Worm (Caenorhabditis elegans) whole organism, L4/young adult: Measurements from ENCODE around the gene K12H4.7.
A peak's percentile ranks its signal among the peaks of the same experiment; 100 is the strongest.

Experiments used
- W03F9.2 ChIP-seq: fragments of 150-350 bp; optimal IDR thresholded peaks from 2 replicates; lab custom pipeline; 2014; ENCODE audit warnings: missing biosample characterization, missing genetic modification characterization
- dao-5 ChIP-seq: sonication (generic microtip); optimal IDR thresholded peaks from 2 replicates; lab custom pipeline; 2016; ENCODE audit warnings: missing genotype, missing genetic modification characterization, moderate library complexity, missing compliant biosample characterization
- him-1 ChIP-seq: sonication (generic microtip); optimal IDR thresholded peaks from 2 replicates; lab custom pipeline; 2016; ENCODE audit warnings: missing genotype, missing genetic modification reagents, missing genetic modification characterization, missing compliant biosample characterization

The K12H4.7 gene

ce11 chrIII:8050944-8051343, at the start of gene K12H4.7:
K12H4.7 (minus strand) TSS chrIII:8051081.
- TF ChIP-seq him-1 (tag; lab: Kevin White, UChicago) (no peak), dao-5 (tag; lab: Kevin White, UChicago) (no peak), W03F9.2 (tag; lab: Kevin White, UChicago) (no peak)

DNA sequence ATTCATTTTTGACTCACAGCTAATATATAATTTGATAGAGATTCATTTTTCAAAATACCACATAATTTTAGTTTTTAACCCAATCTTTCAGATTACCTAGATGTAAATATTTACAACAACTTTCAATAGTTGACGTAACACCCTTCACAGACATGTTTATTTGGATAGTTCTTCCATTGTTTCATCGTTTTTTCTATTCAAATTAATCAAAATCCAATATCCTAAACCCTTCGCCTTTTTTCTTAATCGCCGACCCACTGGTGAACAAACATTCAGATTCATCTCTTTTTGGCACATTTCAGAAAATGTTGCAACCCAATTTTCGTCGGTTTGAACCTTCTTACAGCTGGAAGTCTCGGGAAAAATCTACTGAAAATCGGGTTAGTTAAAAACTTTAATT, 48.1 kb upstream of the K12H4.7 start, which contains the start of gene K06H7.1:
TSS of gene K06H7.1 (plus strand) at position 301 of the 400 bp plus-strand sequence.
- no peak for TF ChIP-seq him-1 (tag; lab: Kevin White, UChicago)
- no peak for TF ChIP-seq W03F9.2 (tag; lab: Kevin White, UChicago)
- TF ChIP-seq dao-5 (tag; lab: Kevin White, UChicago), result no peak

DNA sequence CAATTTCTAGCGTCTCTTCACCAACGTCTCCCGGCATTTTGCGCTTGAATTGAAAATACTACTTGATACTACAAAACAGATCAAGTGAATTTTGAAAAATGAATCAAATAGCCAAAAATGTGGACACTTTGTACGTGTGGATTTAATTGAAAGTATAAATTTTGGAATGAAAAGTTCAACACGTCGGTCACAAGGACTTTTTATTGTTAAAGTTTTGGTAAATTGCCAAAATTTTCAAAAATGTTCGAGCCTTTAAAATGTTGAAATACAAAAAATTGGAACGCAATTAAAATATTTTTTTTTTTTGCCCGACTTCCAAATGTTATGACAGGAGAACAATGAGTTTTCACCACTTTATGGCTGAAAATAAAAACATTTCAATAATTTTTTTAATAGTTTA, 47.2 kb upstream of the K12H4.7 start, which contains the start of gene K06H7.8:
TSS of gene K06H7.8 (minus strand) at position 101 of the 400 bp plus-strand sequence.
- TF ChIP-seq him-1 (tag; lab: Kevin White, UChicago), result no peak
- no peak for TF ChIP-seq W03F9.2 (tag; lab: Kevin White, UChicago)
- TF ChIP-seq dao-5 (tag; lab: Kevin White, UChicago), result no peak

DNA sequence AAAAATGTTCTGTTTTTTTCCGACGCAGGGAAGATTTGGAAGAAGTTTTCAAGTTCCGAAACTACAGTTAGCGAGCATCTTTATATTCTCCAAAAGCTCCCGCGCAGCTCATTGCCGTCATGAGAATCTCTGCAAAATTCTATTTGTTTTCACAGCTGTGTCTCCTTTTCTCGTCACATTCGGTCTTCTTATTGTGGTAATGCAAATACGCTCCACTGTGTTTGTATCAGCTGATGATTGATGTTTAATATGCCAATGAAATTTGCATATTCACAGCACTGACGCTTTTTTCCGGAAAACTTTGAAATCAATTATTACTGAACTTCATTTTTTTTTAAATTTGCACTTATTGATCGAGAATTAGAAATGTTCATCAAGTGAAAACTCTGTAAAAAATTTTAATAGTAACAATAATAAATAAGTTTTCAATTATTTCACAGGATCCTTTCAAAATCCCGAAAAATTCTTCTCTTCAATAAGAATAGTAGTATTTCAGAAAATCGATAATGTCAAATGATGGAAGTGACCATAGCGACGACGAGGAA, 42.3 kb upstream of the K12H4.7 start, which contains the start of gene K06H7.2:
TSS of gene K06H7.2 (plus strand) at position 495 of the 545 bp plus-strand sequence.
- TF ChIP-seq W03F9.2 (tag; lab: Kevin White, UChicago) (peak; percentile 15), him-1 (tag; lab: Kevin White, UChicago) (no peak), dao-5 (tag; lab: Kevin White, UChicago) (no peak)

ce11 chrIII:8091408-8091807, 40.5 kb upstream of the K12H4.7 start, which contains the start of gene idi-1:
idi-1 (plus strand) TSS chrIII:8091708.
- TF ChIP-seq dao-5 (tag; lab: Kevin White, UChicago), result no peak
- no peak for TF ChIP-seq him-1 (tag; lab: Kevin White, UChicago)
- no peak for TF ChIP-seq W03F9.2 (tag; lab: Kevin White, UChicago)

- TF ChIP-seq him-1 (tag; lab: Kevin White, UChicago), result no peak
- no peak for TF ChIP-seq dao-5 (tag; lab: Kevin White, UChicago)
- no peak for TF ChIP-seq W03F9.2 (tag; lab: Kevin White, UChicago)
Measured at ce11 chrIII:8088235-8088634, 37.4 kb upstream of the K12H4.7 start, which contains the start of gene vms-1. vms-1 (plus strand) TSS chrIII:8088535.

- TF ChIP-seq W03F9.2 (tag; lab: Kevin White, UChicago) (peak; percentile 77), him-1 (tag; lab: Kevin White, UChicago) (no peak)
Measured at ce11 chrIII:8085355-8085754, 34.5 kb upstream of the K12H4.7 start, which contains the start of the genes K06H7.7 and grp-1. K06H7.7 (minus strand) TSS chrIII:8085475. grp-1 (plus strand) TSS chrIII:8085705.

DNA sequence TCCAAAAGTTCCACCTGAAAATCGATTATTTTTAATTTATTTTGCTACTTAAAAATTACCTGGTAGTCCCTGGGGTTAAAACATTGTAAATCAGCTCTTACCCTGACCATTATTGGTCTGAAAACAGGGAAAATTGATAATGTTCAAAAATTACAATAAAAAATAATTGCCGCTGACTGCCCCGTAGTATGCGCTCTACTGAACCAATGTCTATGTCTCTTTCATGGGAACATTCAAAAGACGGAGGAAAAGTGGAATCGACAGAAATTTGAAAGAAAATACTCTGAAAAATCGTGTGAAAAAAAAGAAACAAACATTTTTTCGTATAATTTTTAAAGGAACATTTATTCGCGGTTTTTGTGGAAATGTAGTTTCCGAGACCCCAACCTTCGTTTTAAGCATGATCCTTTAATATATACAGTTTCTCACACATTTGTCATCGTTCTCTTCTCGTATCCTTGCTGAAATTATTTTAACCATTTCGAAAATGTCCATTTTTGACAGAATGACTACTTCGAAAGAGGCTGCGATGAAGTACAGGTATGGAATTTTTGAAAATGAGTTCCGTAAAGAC, 29.4 kb upstream of the K12H4.7 start, which contains the start of the genes dcr-1 and apc-2:
TSS of gene dcr-1 (minus strand) at position 117 of the 574 bp plus-strand sequence.
TSS of gene apc-2 (plus strand) at position 465 of the 574 bp plus-strand sequence.
- TF ChIP-seq dao-5 (tag; lab: Kevin White, UChicago), result no peak
- no peak for TF ChIP-seq W03F9.2 (tag; lab: Kevin White, UChicago)
- no peak for TF ChIP-seq him-1 (tag; lab: Kevin White, UChicago)

- TF ChIP-seq him-1 (tag; lab: Kevin White, UChicago) (no peak), W03F9.2 (tag; lab: Kevin White, UChicago) (no peak), dao-5 (tag; lab: Kevin White, UChicago) (no peak)
Measured at ce11 chrIII:8077180-8077579, 26.3 kb upstream of the K12H4.7 start.

ce11 chrIII:8069206-8069605, 18.3 kb upstream of the K12H4.7 start:
- no peak for TF ChIP-seq dao-5 (tag; lab: Kevin White, UChicago)
- TF ChIP-seq W03F9.2 (tag; lab: Kevin White, UChicago), result no peak

ce11 chrIII:8067798-8068197, 16.9 kb upstream of the K12H4.7 start:
- TF ChIP-seq him-1 (tag; lab: Kevin White, UChicago) (no peak), W03F9.2 (tag; lab: Kevin White, UChicago) (no peak), dao-5 (tag; lab: Kevin White, UChicago) (no peak)

ce11 chrIII:8066989-8067388, 16.1 kb upstream of the K12H4.7 start, which contains the start of gene pros-1:
pros-1 (plus strand) TSS chrIII:8067289.
- TF ChIP-seq W03F9.2 (tag; lab: Kevin White, UChicago) (no peak), dao-5 (tag; lab: Kevin White, UChicago) (no peak), him-1 (tag; lab: Kevin White, UChicago) (no peak)

- TF ChIP-seq W03F9.2 (tag; lab: Kevin White, UChicago) (no peak), dao-5 (tag; lab: Kevin White, UChicago) (no peak), him-1 (tag; lab: Kevin White, UChicago) (no peak)
Measured at ce11 chrIII:8065101-8065500, 14.2 kb upstream of the K12H4.7 start.
